Worm (Caenorhabditis elegans) whole organism, L4 larva: ENCODE results near the gene hot-9.
A peak's percentile ranks its signal among the peaks of the same experiment; 100 is the strongest.

Source experiments
- T20F7.1 ChIP-seq: fragments of 200-800 bp; sonication (Bioruptor generic); optimal IDR thresholded peaks from 2 replicates; lab custom pipeline; 2018; ENCODE audit warnings: mild to moderate bottlenecking, missing genetic modification characterization, missing compliant biosample characterization
- Y5F2A.4 ChIP-seq: fragments of 200-800 bp; sonication (Bioruptor generic); optimal IDR thresholded peaks from 2 replicates; lab custom pipeline; 2018; ENCODE audit warnings: mild to moderate bottlenecking, missing genetic modification characterization, missing compliant biosample characterization
- aha-1 ChIP-seq: fragments of 150-350 bp; peaks from one replicate; lab custom pipeline; 2014; ENCODE audit warnings: missing biosample characterization, missing genetic modification characterization
- arid-1 ChIP-seq: fragments of 200-800 bp; sonication (Bioruptor generic); conservative IDR thresholded peaks from 2 replicates; pipeline ENCODE4 v1.3.6; 2022; ENCODE audit warnings: missing genetic modification reagents, missing genetic modification characterization, missing compliant biosample characterization
- attf-4 ChIP-seq: sonication (generic microtip); optimal IDR thresholded peaks from 3 replicates; lab custom pipeline; 2017; ENCODE audit warnings: missing biosample characterization, missing genetic modification characterization
- ceh-28 ChIP-seq: fragments of 150-350 bp; optimal IDR thresholded peaks from 2 replicates; lab custom pipeline; 2014; ENCODE audit warnings: missing biosample characterization, missing genetic modification reagents, missing genetic modification characterization
- ceh-32 ChIP-seq: sonication (generic microtip); optimal IDR thresholded peaks from 2 replicates; lab custom pipeline; 2016; ENCODE audit warnings: mild to moderate bottlenecking, missing genetic modification characterization, missing compliant biosample characterization; ENCODE audit not compliant: poor library complexity
- ces-1 ChIP-seq: fragments of 150-350 bp; sonication (generic microtip); optimal IDR thresholded peaks from 4 replicates; lab custom pipeline; 2014; ENCODE audit warnings: missing biosample characterization, missing genetic modification reagents, missing genetic modification characterization
- daf-19 ChIP-seq: fragments of 200-800 bp; sonication (Bioruptor generic); conservative IDR thresholded peaks from 2 replicates; pipeline ENCODE4 v1.3.6; 2022; ENCODE audit warnings: missing genetic modification characterization, missing compliant biosample characterization
- daf-8 ChIP-seq: fragments of 200-800 bp; sonication (Bioruptor generic); IDR thresholded peaks from 2 replicates; pipeline ENCODE4 v1.3.6; 2022; ENCODE audit warnings: missing genetic modification characterization, missing compliant biosample characterization
- dmd-6 ChIP-seq: fragments of 200-800 bp; sonication (Bioruptor generic); IDR thresholded peaks from 2 replicates; pipeline ENCODE4 v1.3.6; 2022; ENCODE audit warnings: missing genetic modification reagents, missing genetic modification characterization, missing compliant biosample characterization
- dmd-9 ChIP-seq: fragments of 200-800 bp; sonication (Bioruptor generic); IDR thresholded peaks from 2 replicates; pipeline ENCODE4 v1.3.6; 2022; ENCODE audit warnings: missing genetic modification reagents, missing genetic modification characterization, missing compliant biosample characterization
- duxl-1 ChIP-seq: sonication (generic microtip); optimal IDR thresholded peaks from 2 replicates; lab custom pipeline; 2016; ENCODE audit warnings: mild to moderate bottlenecking, missing genetic modification characterization, moderate library complexity, missing compliant biosample characterization; ENCODE audit not compliant: poor library complexity
- dve-1 ChIP-seq: sonication (generic microtip); optimal IDR thresholded peaks from 2 replicates; lab custom pipeline; 2017; ENCODE audit warnings: antibody characterized with exemption, mild to moderate bottlenecking, missing genetic modification characterization, missing compliant biosample characterization; ENCODE audit not compliant: insufficient read depth
- gei-8 ChIP-seq: fragments of 200-800 bp; sonication (Bioruptor generic); optimal IDR thresholded peaks from 2 replicates; lab custom pipeline; 2018; ENCODE audit warnings: mild to moderate bottlenecking, missing genetic modification characterization, missing compliant biosample characterization
- hif-1 ChIP-seq, 2 experiments: sonication (generic microtip); optimal IDR thresholded peaks; 2 replicates each; lab custom pipeline; 2016 to 2017; ENCODE audit warnings: missing compliant biosample characterization in 2 of 2, missing genetic modification characterization in 2 of 2, missing genetic modification reagents in 2 of 2, missing genotype in 2 of 2, mild to moderate bottlenecking in 1 of 2
- hlh-11 ChIP-seq: fragments of 200-800 bp; sonication (Bioruptor generic); optimal IDR thresholded peaks from 2 replicates; lab custom pipeline; 2018; ENCODE audit warnings: mild to moderate bottlenecking, missing genetic modification characterization, missing compliant biosample characterization
- hlh-30 ChIP-seq: sonication (generic microtip); optimal IDR thresholded peaks from 2 replicates; lab custom pipeline; 2017; ENCODE audit warnings: antibody characterized with exemption, mild to moderate bottlenecking, missing genetic modification characterization, missing compliant biosample characterization; ENCODE audit not compliant: insufficient read depth
- hmg-1.1 ChIP-seq: fragments of 200-800 bp; sonication (Bioruptor generic); IDR thresholded peaks from 2 replicates; pipeline ENCODE4 v1.3.6; 2022; ENCODE audit warnings: missing genetic modification reagents, missing genetic modification characterization, missing compliant biosample characterization
- jun-1 ChIP-seq: fragments of 150-350 bp; optimal IDR thresholded peaks from 2 replicates; lab custom pipeline; 2014; ENCODE audit warnings: missing biosample characterization, missing genetic modification reagents, missing genetic modification characterization
- lin-13 ChIP-seq: fragments of 150-350 bp; optimal IDR thresholded peaks from 2 replicates; lab custom pipeline; 2014; ENCODE audit warnings: missing biosample characterization, missing genetic modification reagents, missing genetic modification characterization
- lin-39 ChIP-seq: fragments of 150-350 bp; optimal IDR thresholded peaks from 2 replicates; lab custom pipeline; 2014; ENCODE audit warnings: missing biosample characterization, missing genetic modification reagents, missing genetic modification characterization
- lsy-2 ChIP-seq, 2 experiments: fragments of 150-350 bp in 1 of 2; sonication (generic microtip) in 1 of 2; optimal IDR thresholded peaks; 2 replicates each; lab custom pipeline; 2014 to 2017; ENCODE audit warnings: missing biosample characterization in 2 of 2, missing genetic modification characterization in 2 of 2
- madf-5 ChIP-seq, 2 experiments: fragments of 200-800 bp; sonication (Bioruptor generic); IDR thresholded peaks; 2 replicates each; pipeline ENCODE4 v1.3.6; 2022; ENCODE audit warnings: missing compliant biosample characterization in 2 of 2, missing genetic modification characterization in 2 of 2
- madf-9 ChIP-seq: fragments of 200-800 bp; sonication (Bioruptor generic); conservative IDR thresholded peaks from 2 replicates; pipeline ENCODE4 v1.3.6; 2022; ENCODE audit warnings: missing genetic modification reagents, missing genetic modification characterization, missing compliant biosample characterization
- mdl-1 ChIP-seq, 2 experiments: fragments of 150-350 bp in 1 of 2; sonication (generic microtip) in 1 of 2; optimal IDR thresholded peaks; 2 replicates each; lab custom pipeline; 2014 to 2017; ENCODE audit warnings: missing biosample characterization in 2 of 2, missing genetic modification characterization in 2 of 2
- mdt-29 ChIP-seq: fragments of 200-800 bp; sonication (Bioruptor generic); IDR thresholded peaks from 2 replicates; pipeline ENCODE4 v1.3.6; 2022; ENCODE audit warnings: missing genetic modification reagents, missing genetic modification characterization, missing compliant biosample characterization
- mep-1 ChIP-seq: fragments of 150-350 bp; sonication (generic microtip); optimal IDR thresholded peaks from 3 replicates; lab custom pipeline; 2014; ENCODE audit warnings: missing biosample characterization, missing genetic modification characterization
- mes-2 ChIP-seq: sonication (generic microtip); optimal IDR thresholded peaks from 2 replicates; lab custom pipeline; 2016; ENCODE audit warnings: missing genotype, mild to moderate bottlenecking, missing genetic modification characterization, missing compliant biosample characterization; ENCODE audit not compliant: poor library complexity, severe bottlenecking
- mxl-2 ChIP-seq: fragments of 200-800 bp; sonication (Bioruptor generic); conservative IDR thresholded peaks from 2 replicates; pipeline ENCODE4 v1.3.6; 2022; ENCODE audit warnings: missing genetic modification reagents, missing genetic modification characterization, missing compliant biosample characterization
- nhr-111 ChIP-seq: fragments of 200-800 bp; sonication (Bioruptor generic); optimal IDR thresholded peaks from 2 replicates; lab custom pipeline; 2018; ENCODE audit warnings: mild to moderate bottlenecking, missing genetic modification characterization, missing compliant biosample characterization
- nhr-25 ChIP-seq: sonication (generic microtip); optimal IDR thresholded peaks from 2 replicates; lab custom pipeline; 2017; ENCODE audit warnings: missing genetic modification characterization, mild to moderate bottlenecking, missing compliant biosample characterization, antibody characterized with exemption, moderate library complexity, borderline replicate concordance; ENCODE audit not compliant: insufficient read depth
- nhr-42 ChIP-seq: fragments of 200-800 bp; sonication (Bioruptor generic); IDR thresholded peaks from 2 replicates; pipeline ENCODE4 v1.3.6; 2022; ENCODE audit warnings: missing genetic modification characterization, missing compliant biosample characterization
- nhr-77 ChIP-seq: fragments of 150-350 bp; optimal IDR thresholded peaks from 2 replicates; lab custom pipeline; 2014; ENCODE audit warnings: missing biosample characterization, missing genetic modification characterization
- pqm-1 ChIP-seq: sonication (generic microtip); optimal IDR thresholded peaks from 2 replicates; lab custom pipeline; 2017; ENCODE audit warnings: missing biosample characterization, missing genetic modification characterization
- rbr-2 ChIP-seq: sonication (generic microtip); optimal IDR thresholded peaks from 2 replicates; lab custom pipeline; 2016; ENCODE audit warnings: missing genotype, missing genetic modification characterization, missing compliant biosample characterization
- saeg-2 ChIP-seq: fragments of 200-800 bp; sonication (Bioruptor generic); IDR thresholded peaks from 2 replicates; pipeline ENCODE4 v1.3.6; 2022; ENCODE audit warnings: missing genetic modification reagents, missing genetic modification characterization, missing compliant biosample characterization
- sdz-12 ChIP-seq: fragments of 200-800 bp; sonication (Bioruptor generic); optimal IDR thresholded peaks from 2 replicates; lab custom pipeline; 2018; ENCODE audit warnings: mild to moderate bottlenecking, missing genetic modification characterization, missing compliant biosample characterization
- skn-1 ChIP-seq: fragments of 150-350 bp; optimal IDR thresholded peaks from 2 replicates; lab custom pipeline; 2014; ENCODE audit warnings: missing biosample characterization, missing genetic modification characterization
- snpc-1.2 ChIP-seq: fragments of 200-800 bp; sonication (Bioruptor generic); IDR thresholded peaks from 2 replicates; pipeline ENCODE4 v1.3.6; 2022; ENCODE audit warnings: missing genetic modification reagents, missing genetic modification characterization, missing compliant biosample characterization
- spr-1 ChIP-seq: sonication (generic microtip); optimal IDR thresholded peaks from 2 replicates; lab custom pipeline; 2016; ENCODE audit warnings: mild to moderate bottlenecking, missing genetic modification characterization, missing compliant biosample characterization
- tag-97 ChIP-seq: fragments of 200-800 bp; sonication (Bioruptor generic); IDR thresholded peaks from 2 replicates; pipeline ENCODE4 v1.3.6; 2022; ENCODE audit warnings: missing genetic modification characterization, missing compliant biosample characterization
- unc-130 ChIP-seq: sonication (generic microtip); optimal IDR thresholded peaks from 2 replicates; lab custom pipeline; 2016; ENCODE audit warnings: missing genetic modification reagents, missing genetic modification characterization, missing compliant biosample characterization
- unc-39 ChIP-seq: sonication (generic microtip); optimal IDR thresholded peaks from 2 replicates; lab custom pipeline; 2017; ENCODE audit warnings: missing biosample characterization, missing genetic modification characterization
- vab-7 ChIP-seq: fragments of 200-800 bp; sonication (Bioruptor generic); IDR thresholded peaks from 2 replicates; pipeline ENCODE4 v1.3.6; 2022; ENCODE audit warnings: missing genetic modification reagents, missing genetic modification characterization, missing compliant biosample characterization
- zfp-2 ChIP-seq: sonication (generic microtip); optimal IDR thresholded peaks from 2 replicates; lab custom pipeline; 2016; ENCODE audit warnings: mild to moderate bottlenecking, missing genetic modification characterization, missing compliant biosample characterization
- zip-11 ChIP-seq: fragments of 200-800 bp; sonication (Bioruptor generic); IDR thresholded peaks from 2 replicates; pipeline ENCODE4 v1.3.6; 2022; ENCODE audit warnings: missing genetic modification characterization, missing compliant biosample characterization
- zip-2 ChIP-seq: fragments of 150-350 bp; optimal IDR thresholded peaks from 2 replicates; lab custom pipeline; 2014; ENCODE audit warnings: missing biosample characterization, missing genetic modification characterization
- ztf-11 ChIP-seq: fragments of 150-350 bp; optimal IDR thresholded peaks from 2 replicates; lab custom pipeline; 2014; ENCODE audit warnings: missing biosample characterization, missing genetic modification characterization

hot-9 gene

ce11 chrIV:5088814-5089322 lies 43.6 kb upstream of the hot-9 start, which contains the start of gene ivd-1 (continued):
- peak in 1 of 2 experiments; percentile 77 for TF ChIP-seq mdl-1 (tag; optimal IDR thresholded peaks at IDR 0.05; lab: Kevin White, UChicago)
- TF ChIP-seq mes-2 = peak; percentile 38
- no peak for TF ChIP-seq rbr-2
- TF ChIP-seq unc-130 (GFP tag; lab: Kevin White, UChicago) = no peak
- peak in 1 of 2 experiments; percentile 48 for TF ChIP-seq lsy-2 (tag; optimal IDR thresholded peaks at IDR 0.05; lab: Kevin White, UChicago)
- peak; percentile 88 for TF ChIP-seq hlh-30 (tag; lab: Kevin White, UChicago)
- TF ChIP-seq snpc-1.2 = 0 out of 2 replicates have a peak, but pooled peaks have one; percentile 14
- peak; percentile 21 for TF ChIP-seq pqm-1
- TF ChIP-seq aha-1 = peak; percentile 46
- TF ChIP-seq ceh-32 (tag; lab: Kevin White, UChicago) = no peak

- TF ChIP-seq jun-1 = no peak
- TF ChIP-seq spr-1 (tag; lab: Kevin White, UChicago) = no peak
- no peak for TF ChIP-seq lin-39 (tag; lab: Kevin White, UChicago)
- TF ChIP-seq snpc-1.2 = peak; percentile 11; the same call in 1 of the 2 replicates
- TF ChIP-seq mep-1 (tag; lab: Kevin White, UChicago) = no peak
- TF ChIP-seq gei-8 (GFP tag; lab: Kevin White, UChicago) = no peak
- no peak; the same call in 1 of the 2 replicates for TF ChIP-seq arid-1
- TF ChIP-seq tag-97 = no peak
- TF ChIP-seq nhr-77 (tag; lab: Kevin White, UChicago) = no peak
- no peak for TF ChIP-seq dmd-9 (GFP tag; lab: Robert Waterston, UW)
- no peak for TF ChIP-seq attf-4
- TF ChIP-seq mdl-1 (tag; optimal IDR thresholded peaks at IDR 0.05; lab: Kevin White, UChicago) = no peak
- no peak for TF ChIP-seq zip-11 (GFP tag; lab: Robert Waterston, UW)
- no peak for TF ChIP-seq Y5F2A.4 (GFP tag; lab: Kevin White, UChicago)
- no peak for TF ChIP-seq mxl-2 (GFP tag; lab: Robert Waterston, UW)
- TF ChIP-seq T20F7.1 (GFP tag; lab: Kevin White, UChicago) = no peak
- TF ChIP-seq ceh-28 (tag; lab: Kevin White, UChicago) = no peak
- no peak for TF ChIP-seq duxl-1
- TF ChIP-seq madf-9 = no peak
- TF ChIP-seq sdz-12 (GFP tag; lab: Kevin White, UChicago) = no peak
- no peak for TF ChIP-seq nhr-25
- TF ChIP-seq ces-1 (GFP tag; lab: Kevin White, UChicago) = no peak
- TF ChIP-seq daf-8 (GFP tag; lab: Robert Waterston, UW) = no peak
- no peak for TF ChIP-seq ztf-11
- TF ChIP-seq zfp-2 (tag; lab: Kevin White, UChicago) = no peak
- TF ChIP-seq vab-7 (GFP tag; lab: Robert Waterston, UW) = no peak
- TF ChIP-seq nhr-111 (GFP tag; lab: Kevin White, UChicago) = no peak
- TF ChIP-seq dve-1 = no peak
- TF ChIP-seq skn-1 (tag; lab: Kevin White, UChicago) = no peak
- no peak for TF ChIP-seq nhr-42 (GFP tag; lab: Robert Waterston, UW)
- no peak for TF ChIP-seq hlh-11 (tag; lab: Kevin White, UChicago)
- TF ChIP-seq mdt-29 (GFP tag; lab: Robert Waterston, UW) = no peak
- no peak for TF ChIP-seq madf-5 (GFP tag; IDR thresholded peaks at IDR 0.05; lab: Robert Waterston, UW)
- no peak for TF ChIP-seq daf-19 (GFP tag; lab: Robert Waterston, UW)
- TF ChIP-seq lsy-2 (tag; optimal IDR thresholded peaks at IDR 0.05; lab: Kevin White, UChicago) = no peak
- 0 out of 2 replicates have a peak, but pooled peaks have one; percentile 14 for TF ChIP-seq saeg-2 (GFP tag; lab: Robert Waterston, UW)
- TF ChIP-seq dmd-6 (GFP tag; lab: Robert Waterston, UW) = peak; percentile 12; the same call in 1 of the 2 replicates
- TF ChIP-seq aha-1 = no peak
- TF ChIP-seq unc-39 (tag; lab: Kevin White, UChicago) = no peak
- TF ChIP-seq hif-1 (tag; optimal IDR thresholded peaks at IDR 0.05; lab: Kevin White, UChicago) = no peak
- TF ChIP-seq lin-13 (GFP tag; lab: Kevin White, UChicago) = no peak
- no peak for TF ChIP-seq hmg-1.1
- no peak for TF ChIP-seq zip-2 (tag; lab: Kevin White, UChicago)
Observed at ce11 chrIV:5086961-5087326, 41.7 kb upstream of the hot-9 start.
